Comparison of ENCODE assay signal across 4 fruit fly cellular contexts in the genomic region with DNA sequence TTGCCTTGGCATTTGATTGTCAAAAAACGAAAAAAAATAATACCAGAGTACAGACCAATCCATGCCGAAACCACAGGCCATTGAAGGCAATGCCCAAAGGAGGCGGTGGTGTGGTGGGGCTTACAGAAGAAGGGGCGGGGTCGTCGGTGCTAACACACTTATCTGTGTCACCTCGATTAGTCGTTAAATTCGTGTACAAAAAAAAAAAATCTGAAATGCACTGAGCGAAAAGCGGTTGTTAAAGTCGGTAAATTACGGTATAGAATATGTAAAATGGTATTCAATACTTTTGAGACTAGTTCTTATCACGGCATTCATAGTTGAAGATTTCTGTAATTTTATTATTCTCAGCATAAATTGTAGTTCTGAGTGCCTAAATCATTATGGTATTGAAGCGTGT.
TF ChIP-seq lines count a peak whose summit lies in the region.

No protein-coding gene starts in this region.

- TF ChIP-seq CTCF in whole organism, embryonic (GFP tag; optimal IDR thresholded peaks at IDR 0.05; lab: Kevin White, UChicago), result no peak

TF ChIP-seq in whole organism, embryonic, 481 proteins besides CTCF, POLR2A, EP300 and RAD21 (continues in another document):
- no peak for TF ChIP-seq CG1529 (GFP tag; optimal IDR thresholded peaks at IDR 0.05; lab: Kevin White, UChicago)
- TF ChIP-seq schlank (tag; optimal IDR thresholded peaks at IDR 0.05; lab: Kevin White, UChicago), result no peak
- TF ChIP-seq zf30C (GFP tag; optimal IDR thresholded peaks at IDR 0.05; lab: Kevin White, UChicago), result no peak
- peak; percentile 30 for TF ChIP-seq CG15011 (GFP tag; optimal IDR thresholded peaks at IDR 0.05; lab: Kevin White, UChicago)
- TF ChIP-seq CG13123 (GFP tag; optimal IDR thresholded peaks at IDR 0.05; lab: Kevin White, UChicago), result no peak
- no peak for TF ChIP-seq MTF-1 (GFP tag; optimal IDR thresholded peaks at IDR 0.05; lab: Kevin White, UChicago; ENCODE audit: borderline replicate concordance)
- no peak for TF ChIP-seq D19B (GFP tag; optimal IDR thresholded peaks at IDR 0.05; lab: Kevin White, UChicago)
- TF ChIP-seq CG13624 (GFP tag; optimal IDR thresholded peaks at IDR 0.05; lab: Kevin White, UChicago), result peak; percentile 23
- TF ChIP-seq hb (GFP tag; IDR thresholded peaks at IDR 0.05; lab: Robert Waterston, UW; ENCODE audit: partially characterized antibody), result no peak
- no peak for TF ChIP-seq CG6791 (GFP tag; IDR thresholded peaks at IDR 0.05; lab: Robert Waterston, UW; ENCODE audit: partially characterized antibody)
- TF ChIP-seq HLH54F (GFP tag; optimal IDR thresholded peaks at IDR 0.05; lab: Kevin White, UChicago), result peak; percentile 11
- TF ChIP-seq CG15696 (tag; optimal IDR thresholded peaks at IDR 0.05; lab: Kevin White, UChicago), result no peak
- TF ChIP-seq CG12299 (tag; optimal IDR thresholded peaks at IDR 0.05; lab: Kevin White, UChicago), result no peak
- TF ChIP-seq ewg (GFP tag; optimal IDR thresholded peaks at IDR 0.05; lab: Kevin White, UChicago), result no peak
- TF ChIP-seq CG4854 (GFP tag; optimal IDR thresholded peaks at IDR 0.05; lab: Kevin White, UChicago), result no peak
- no peak for TF ChIP-seq Eip74EF (GFP tag; optimal IDR thresholded peaks at IDR 0.05; lab: Kevin White, UChicago)
- TF ChIP-seq repo (GFP tag; optimal IDR thresholded peaks at IDR 0.05; lab: Kevin White, UChicago), result no peak
- TF ChIP-seq Mad (GFP tag; optimal IDR thresholded peaks at IDR 0.05; lab: Kevin White, UChicago), result no peak
- TF ChIP-seq Gsc (GFP tag; IDR thresholded peaks at IDR 0.05; lab: Robert Waterston, UW), result no peak
- TF ChIP-seq CG17912 (GFP tag; optimal IDR thresholded peaks at IDR 0.05; lab: Kevin White, UChicago), result no peak
- peak; percentile 71 for TF ChIP-seq CG4424 (GFP tag; optimal IDR thresholded peaks at IDR 0.05; lab: Kevin White, UChicago)

TF ChIP-seq in whole organism, prepupa, 60 proteins besides CTCF, POLR2A, EP300 and RAD21 (continues in another document):
- peak; percentile 14 for TF ChIP-seq Ets96B (tag; optimal IDR thresholded peaks at IDR 0.05; lab: Kevin White, UChicago)
- TF ChIP-seq CG16779 (tag; optimal IDR thresholded peaks at IDR 0.05; lab: Kevin White, UChicago), result no peak
- peak; percentile 68 for TF ChIP-seq achi (GFP tag; optimal IDR thresholded peaks at IDR 0.05; lab: Kevin White, UChicago)
- TF ChIP-seq Sox102F (GFP tag; optimal IDR thresholded peaks at IDR 0.05; lab: Kevin White, UChicago), result peak; percentile 65
- TF ChIP-seq CG8632 (GFP tag; optimal IDR thresholded peaks at IDR 0.05; lab: Kevin White, UChicago), result peak; percentile 65
- peak; percentile 62 for TF ChIP-seq CG34406 (GFP tag; optimal IDR thresholded peaks at IDR 0.05; lab: Kevin White, UChicago)
- no peak for TF ChIP-seq dsx (GFP tag; optimal IDR thresholded peaks at IDR 0.05; lab: Kevin White, UChicago; ENCODE audit: poor library complexity, severe bottlenecking)
- peak; percentile 46 for TF ChIP-seq CG3032 (tag; optimal IDR thresholded peaks at IDR 0.05; lab: Kevin White, UChicago)
- peak; percentile 75 for TF ChIP-seq CG6163 (GFP tag; IDR thresholded peaks at IDR 0.05; lab: Robert Waterston, UW)
- TF ChIP-seq CG8119 (GFP tag; IDR thresholded peaks at IDR 0.05; lab: Robert Waterston, UW), result peak; percentile 52; the same call in 2 of the 3 replicates
- TF ChIP-seq lz (GFP tag; optimal IDR thresholded peaks at IDR 0.05; lab: Kevin White, UChicago), result peak; percentile 76
- peak; percentile 19 for TF ChIP-seq spab (GFP tag; optimal IDR thresholded peaks at IDR 0.05; lab: Kevin White, UChicago)
- peak; percentile 65 for TF ChIP-seq CG7368 (GFP tag; optimal IDR thresholded peaks at IDR 0.05; lab: Kevin White, UChicago)
- peak in 1 of 2 experiments; percentile 23 for TF ChIP-seq ss (GFP tag; optimal IDR thresholded peaks at IDR 0.05; lab: Kevin White, UChicago)
- TF ChIP-seq CG11762 (GFP tag; optimal IDR thresholded peaks at IDR 0.05; lab: Kevin White, UChicago; ENCODE audit: insufficient read depth), result peak; percentile 38
- TF ChIP-seq fd85E (GFP tag; optimal IDR thresholded peaks at IDR 0.05; lab: Kevin White, UChicago), result no peak
- peak; percentile 29; the same call in 1 of the 2 replicates for TF ChIP-seq Gug (GFP tag; IDR thresholded peaks at IDR 0.05; lab: Robert Waterston, UW)
- TF ChIP-seq Sox15 (GFP tag; optimal IDR thresholded peaks at IDR 0.05; lab: Kevin White, UChicago), result peak; percentile 64
- no peak for TF ChIP-seq fkh (GFP tag; optimal IDR thresholded peaks at IDR 0.05; lab: Kevin White, UChicago)
- TF ChIP-seq CG8319 (GFP tag; optimal IDR thresholded peaks at IDR 0.05; lab: Kevin White, UChicago), result peak; percentile 41
- TF ChIP-seq CG10631 (GFP tag; optimal IDR thresholded peaks at IDR 0.05; lab: Kevin White, UChicago), result peak; percentile 69

TF ChIP-seq in whole organism, pupa, 21 proteins besides CTCF, POLR2A, EP300 and RAD21:
- TF ChIP-seq CG15710 (tag; optimal IDR thresholded peaks at IDR 0.05; lab: Kevin White, UChicago) (peak; percentile 56), gl (tag; optimal IDR thresholded peaks at IDR 0.05; lab: Kevin White, UChicago) (no peak), CG12605 (GFP tag; IDR thresholded peaks at IDR 0.05; lab: Robert Waterston, UW) (no peak), Ets98B (GFP tag; IDR thresholded peaks at IDR 0.05; lab: Robert Waterston, UW) (0 out of 2 replicates have a peak, but pooled peaks have one; percentile 22), rn (GFP tag; IDR thresholded peaks at IDR 0.05; lab: Robert Waterston, UW) (0 out of 2 replicates have a peak, but pooled peaks have one; percentile 24), Snoo (tag; optimal IDR thresholded peaks at IDR 0.05; lab: Kevin White, UChicago) (peak; percentile 14), CG32121 (GFP tag; IDR thresholded peaks at IDR 0.05; lab: Robert Waterston, UW) (0 out of 2 replicates have a peak, but pooled peaks have one; percentile 22), Pif1B (GFP tag; optimal IDR thresholded peaks at IDR 0.05; lab: Kevin White, UChicago) (no peak), EcR (GFP tag; optimal IDR thresholded peaks at IDR 0.05; lab: Kevin White, UChicago) (no peak), CG10348 (GFP tag; IDR thresholded peaks at IDR 0.05; lab: Robert Waterston, UW) (no peak), CG17806 (tag; optimal IDR thresholded peaks at IDR 0.05; lab: Kevin White, UChicago) (peak; percentile 58), CG8159 (tag; optimal IDR thresholded peaks at IDR 0.05; lab: Kevin White, UChicago) (peak; percentile 57), D1 (tag; optimal IDR thresholded peaks at IDR 0.05; lab: Kevin White, UChicago) (no peak), CG8301 (tag; optimal IDR thresholded peaks at IDR 0.05; lab: Kevin White, UChicago) (peak; percentile 17), Pif1A (GFP tag; optimal IDR thresholded peaks at IDR 0.05; lab: Kevin White, UChicago) (peak; percentile 3), CG14655 (GFP tag; optimal IDR thresholded peaks at IDR 0.05; lab: Kevin White, UChicago) (peak; percentile 5), CG9948 (tag; optimal IDR thresholded peaks at IDR 0.05; lab: Kevin White, UChicago) (peak; percentile 32), CG34367 (tag; optimal IDR thresholded peaks at IDR 0.05; lab: Kevin White, UChicago) (peak; percentile 46), CG13204 (GFP tag; optimal IDR thresholded peaks at IDR 0.05; lab: Kevin White, UChicago) (no peak), CG4496 (GFP tag; IDR thresholded peaks at IDR 0.05; lab: Robert Waterston, UW) (peak; percentile 83), fd96Ca (GFP tag; IDR thresholded peaks at IDR 0.05; lab: Robert Waterston, UW) (0 out of 3 replicates have a peak, but pooled peaks have one; percentile 42)

TF ChIP-seq in whole organism, wandering third instar larva, 38 proteins besides CTCF, POLR2A, EP300 and RAD21 (continues in another document):
- TF ChIP-seq foxo (GFP tag; optimal IDR thresholded peaks at IDR 0.05; lab: Kevin White, UChicago) (peak in 1 of 2 experiments; percentile 76), sage (GFP tag; optimal IDR thresholded peaks at IDR 0.05; lab: Kevin White, UChicago) (no peak), HLH106 (tag; optimal IDR thresholded peaks at IDR 0.05; lab: Kevin White, UChicago) (peak; percentile 27), Dfd (GFP tag; optimal IDR thresholded peaks at IDR 0.05; lab: Kevin White, UChicago) (no peak), Dif (GFP tag; optimal IDR thresholded peaks at IDR 0.05; lab: Kevin White, UChicago; ENCODE audit: partially characterized antibody) (no peak), rgr (GFP tag; optimal IDR thresholded peaks at IDR 0.05; lab: Kevin White, UChicago) (peak; percentile 62), h (GFP tag; optimal IDR thresholded peaks at IDR 0.05; lab: Kevin White, UChicago) (peak; percentile 70), Abd-B (GFP tag; optimal IDR thresholded peaks at IDR 0.05; lab: Kevin White, UChicago) (no peak), fru (GFP tag; optimal IDR thresholded peaks at IDR 0.05; lab: Kevin White, UChicago) (peak; percentile 66), CG32264 (GFP tag; optimal IDR thresholded peaks at IDR 0.05; lab: Kevin White, UChicago) (no peak), Vsx2 (GFP tag; optimal IDR thresholded peaks at IDR 0.05; lab: Kevin White, UChicago; ENCODE audit: partially characterized antibody) (no peak), pan (optimal IDR thresholded peaks at IDR 0.05; lab: Kevin White, UChicago) (no peak), GATAd (GFP tag; optimal IDR thresholded peaks at IDR 0.05; lab: Kevin White, UChicago) (no peak), woc (GFP tag; optimal IDR thresholded peaks at IDR 0.05; lab: Kevin White, UChicago) (peak; percentile 17), dl (GFP tag; optimal IDR thresholded peaks at IDR 0.05; lab: Kevin White, UChicago; ENCODE audit: insufficient read depth in 1 of 2, partially characterized antibody in 2 of 2) (no peak), Hnf4 (GFP tag; optimal IDR thresholded peaks at IDR 0.05; lab: Kevin White, UChicago) (peak; percentile 23), Rel (GFP tag; optimal IDR thresholded peaks at IDR 0.05; lab: Kevin White, UChicago) (no peak), Rel (tag; optimal IDR thresholded peaks at IDR 0.05; lab: Kevin White, UChicago) (no peak), dmrt93B (GFP tag; optimal IDR thresholded peaks at IDR 0.05; lab: Kevin White, UChicago) (peak; percentile 19), ey (GFP tag; optimal IDR thresholded peaks at IDR 0.05; lab: Kevin White, UChicago) (peak; percentile 55), Sp1 (GFP tag; optimal IDR thresholded peaks at IDR 0.05; lab: Kevin White, UChicago) (peak; percentile 25), CG9705 (GFP tag; optimal IDR thresholded peaks at IDR 0.05; lab: Kevin White, UChicago) (no peak), Mio (GFP tag; optimal IDR thresholded peaks at IDR 0.05; lab: Kevin White, UChicago) (no peak), OdsH (GFP tag; optimal IDR thresholded peaks at IDR 0.05; lab: Kevin White, UChicago) (peak; percentile 60), sv (GFP tag; optimal IDR thresholded peaks at IDR 0.05; lab: Kevin White, UChicago) (no peak), brk (GFP tag; optimal IDR thresholded peaks at IDR 0.05; lab: Kevin White, UChicago) (peak; percentile 16), dsf (GFP tag; optimal IDR thresholded peaks at IDR 0.05; lab: Kevin White, UChicago; ENCODE audit: borderline replicate concordance) (no peak), tai (GFP tag; optimal IDR thresholded peaks at IDR 0.05; lab: Kevin White, UChicago) (no peak), psq (GFP tag; optimal IDR thresholded peaks at IDR 0.05; lab: Kevin White, UChicago) (peak; percentile 16)
